Worm (Caenorhabditis elegans) whole organism, mixed stage, embryonic: ENCODE measurements around the gene B0244.16.

Source experiments
- cnd-1 ChIP-seq: fragments of 200-800 bp; sonication (Bioruptor generic); optimal IDR thresholded peaks from 2 replicates; lab custom pipeline; 2018; ENCODE audit warnings: mild to moderate bottlenecking, missing genetic modification characterization, missing compliant biosample characterization
- flh-1 ChIP-seq: fragments of 200-800 bp; sonication (Bioruptor generic); optimal IDR thresholded peaks from 2 replicates; lab custom pipeline; 2018; ENCODE audit warnings: mild to moderate bottlenecking, missing genetic modification characterization, moderate library complexity, missing compliant biosample characterization
- ham-2 ChIP-seq: fragments of 200-800 bp; sonication (Bioruptor generic); optimal IDR thresholded peaks from 2 replicates; lab custom pipeline; 2018; ENCODE audit warnings: mild to moderate bottlenecking, missing genetic modification characterization, missing compliant biosample characterization
- lin-13 ChIP-seq: fragments of 150-350 bp; optimal IDR thresholded peaks from 2 replicates; lab custom pipeline; 2014; ENCODE audit warnings: missing biosample characterization, missing genetic modification characterization
- nhr-237 ChIP-seq: fragments of 150-350 bp; optimal IDR thresholded peaks from 2 replicates; lab custom pipeline; 2014; ENCODE audit warnings: missing biosample characterization, missing genetic modification characterization
- pha-4 ChIP-seq: fragments of 150-350 bp; optimal IDR thresholded peaks from 2 replicates; lab custom pipeline; 2018; ENCODE audit warnings: missing biosample characterization, missing genetic modification reagents, missing genetic modification characterization
- unc-120 ChIP-seq: sonication (generic microtip); optimal IDR thresholded peaks from 2 replicates; lab custom pipeline; 2017; ENCODE audit warnings: missing genetic modification characterization, missing compliant biosample characterization; ENCODE audit not compliant: poor library complexity, severe bottlenecking

- TF ChIP-seq nhr-237 (no peak), flh-1 (GFP tag; lab: Kevin White, UChicago) (no peak), unc-120 (no peak), cnd-1 (no peak), pha-4 (tag; lab: Kevin White, UChicago) (no peak), ham-2 (GFP tag; lab: Kevin White, UChicago) (no peak), lin-13 (tag; lab: Kevin White, UChicago) (no peak)
Observed at ce11 chrIII:5718385-5718784, 22.4 kb upstream of the B0244.16 start.
